Worm (Caenorhabditis elegans): ENCODE data around the gene clec-146.

DNA sequence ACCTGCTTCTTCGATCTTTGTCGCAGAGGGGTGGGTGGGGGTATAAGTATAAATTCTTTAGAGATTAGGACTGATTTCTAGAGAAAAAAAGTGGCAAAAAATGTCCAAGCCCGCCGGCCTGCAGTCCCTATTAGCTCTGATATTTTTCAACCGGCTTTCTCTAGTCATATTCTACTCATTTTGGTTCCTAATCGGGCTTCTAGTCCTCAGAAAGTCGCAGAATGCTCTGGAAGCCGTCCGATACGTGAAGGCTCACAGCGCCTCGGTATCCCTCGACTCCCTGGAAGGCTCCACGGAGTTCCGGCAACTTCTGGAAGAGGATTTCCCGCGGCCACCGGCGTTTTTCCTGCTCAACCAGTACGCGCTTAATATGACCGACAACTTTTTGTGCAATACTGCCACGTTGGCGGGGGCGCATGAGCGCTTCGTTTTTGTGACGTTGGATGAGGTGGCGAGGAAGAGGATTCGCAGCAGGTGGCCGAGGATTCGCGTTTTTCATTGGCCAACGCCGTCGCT lies 7.9 kb downstream of the clec-146 start, which contains the start of gene Y48E1B.8:
- TF ChIP-seq let-607 (tag; optimal IDR thresholded peaks at IDR 0.05), result no peak
- no peak for TF ChIP-seq efl-1 (GFP tag; optimal IDR thresholded peaks at IDR 0.05)
- no peak for TF ChIP-seq ztf-18 (tag; optimal IDR thresholded peaks at IDR 0.05)
- TF ChIP-seq dpl-1 (GFP tag; optimal IDR thresholded peaks at IDR 0.05), result no peak
- TF ChIP-seq F49E8.2 (tag; optimal IDR thresholded peaks at IDR 0.05; ENCODE audit: insufficient read depth), result no peak
- TF ChIP-seq atf-7 (tag; optimal IDR thresholded peaks at IDR 0.05), result no peak
- no peak for TF ChIP-seq ccch-3 (GFP tag; optimal IDR thresholded peaks at IDR 0.05)
- TF ChIP-seq snpc-4 (GFP tag; optimal IDR thresholded peaks at IDR 0.05), result no peak
- no peak for TF ChIP-seq snpc-4 (tag; optimal IDR thresholded peaks at IDR 0.05)
- no peak for TF ChIP-seq ama-1 (optimal IDR thresholded peaks at IDR 0.05)
- no peak for TF ChIP-seq ama-1 (GFP tag; optimal IDR thresholded peaks at IDR 0.05)
